Worm (Caenorhabditis elegans) whole organism, L2 larva: ENCODE data around the gene K03A11.5.

ENCODE experiments used
- alr-1 ChIP-seq: fragments of 150-350 bp; optimal IDR thresholded peaks from 2 replicates; lab custom pipeline; 2014; ENCODE audit warnings: missing biosample characterization, missing genetic modification characterization
- blmp-1 ChIP-seq: sonication (generic microtip); optimal IDR thresholded peaks from 2 replicates; lab custom pipeline; 2017; ENCODE audit warnings: missing genetic modification characterization, mild to moderate bottlenecking, missing compliant biosample characterization, antibody characterized with exemption, moderate library complexity; ENCODE audit not compliant: insufficient read depth
- egl-27 ChIP-seq: sonication (generic microtip); optimal IDR thresholded peaks from 3 replicates; lab custom pipeline; 2017; ENCODE audit warnings: missing biosample characterization, missing genetic modification reagents, missing genetic modification characterization
- elt-3 ChIP-seq: sonication (generic microtip); optimal IDR thresholded peaks from 2 replicates; lab custom pipeline; 2017; ENCODE audit warnings: missing biosample characterization, missing genetic modification characterization
- fos-1 ChIP-seq: fragments of 150-350 bp; optimal IDR thresholded peaks from 2 replicates; lab custom pipeline; 2014; ENCODE audit warnings: missing biosample characterization, missing genetic modification characterization
- nhr-11 ChIP-seq: fragments of 150-350 bp; optimal IDR thresholded peaks from 2 replicates; lab custom pipeline; 2014; ENCODE audit warnings: missing biosample characterization, missing genetic modification characterization
- nhr-12 ChIP-seq: fragments of 150-350 bp; optimal IDR thresholded peaks from 2 replicates; lab custom pipeline; 2014; ENCODE audit warnings: missing biosample characterization, missing genetic modification characterization
- nhr-237 ChIP-seq: fragments of 150-350 bp; optimal IDR thresholded peaks from 2 replicates; lab custom pipeline; 2014; ENCODE audit warnings: missing biosample characterization, missing genetic modification characterization
- snpc-4 ChIP-seq: fragments of 150-350 bp; optimal IDR thresholded peaks from 2 replicates; lab custom pipeline; 2014; ENCODE audit warnings: missing biosample characterization, missing genetic modification characterization
- unc-39 ChIP-seq: fragments of 150-350 bp; optimal IDR thresholded peaks from 2 replicates; lab custom pipeline; 2014; ENCODE audit warnings: missing biosample characterization, missing genetic modification characterization
- unc-55 ChIP-seq: fragments of 150-350 bp; sonication (generic microtip); optimal IDR thresholded peaks from 3 replicates; lab custom pipeline; 2014; ENCODE audit warnings: missing biosample characterization, missing genetic modification reagents, missing genetic modification characterization
- unc-62 ChIP-seq: fragments of 150-350 bp; optimal IDR thresholded peaks from 2 replicates; lab custom pipeline; 2014; ENCODE audit warnings: missing biosample characterization, missing genetic modification reagents, missing genetic modification characterization
- ztf-11 ChIP-seq: sonication (generic microtip); optimal IDR thresholded peaks from 2 replicates; lab custom pipeline; 2017; ENCODE audit warnings: missing biosample characterization, missing genetic modification characterization
- ztf-4 ChIP-seq: fragments of 150-350 bp; optimal IDR thresholded peaks from 2 replicates; lab custom pipeline; 2014; ENCODE audit warnings: missing biosample characterization, missing genetic modification characterization

- no peak for TF ChIP-seq blmp-1 (tag; lab: Kevin White, UChicago)
- TF ChIP-seq unc-39 (tag; lab: Kevin White, UChicago): no peak
- no peak for TF ChIP-seq ztf-11 (tag; lab: Kevin White, UChicago)
- TF ChIP-seq ztf-4 (tag; lab: Kevin White, UChicago): no peak
- TF ChIP-seq unc-55 (GFP tag; lab: Kevin White, UChicago): no peak
- TF ChIP-seq nhr-237: no peak
- no peak for TF ChIP-seq snpc-4
- no peak for TF ChIP-seq alr-1
- no peak for TF ChIP-seq unc-62
- TF ChIP-seq nhr-11 (tag; lab: Kevin White, UChicago): no peak
- TF ChIP-seq fos-1 (tag; lab: Kevin White, UChicago): no peak
- TF ChIP-seq elt-3 (tag; lab: Kevin White, UChicago): no peak
- no peak for TF ChIP-seq egl-27 (tag; lab: Kevin White, UChicago)
- no peak for TF ChIP-seq nhr-12 (tag; lab: Kevin White, UChicago)
Observed at ce11 chrX:13051405-13051804, 11.9 kb upstream of the K03A11.5 start, which contains the start of gene K03A11.1.
